Fruit fly (Drosophila melanogaster): Measurements from ENCODE around the gene MICU1.

MICU1 gene

DNA sequence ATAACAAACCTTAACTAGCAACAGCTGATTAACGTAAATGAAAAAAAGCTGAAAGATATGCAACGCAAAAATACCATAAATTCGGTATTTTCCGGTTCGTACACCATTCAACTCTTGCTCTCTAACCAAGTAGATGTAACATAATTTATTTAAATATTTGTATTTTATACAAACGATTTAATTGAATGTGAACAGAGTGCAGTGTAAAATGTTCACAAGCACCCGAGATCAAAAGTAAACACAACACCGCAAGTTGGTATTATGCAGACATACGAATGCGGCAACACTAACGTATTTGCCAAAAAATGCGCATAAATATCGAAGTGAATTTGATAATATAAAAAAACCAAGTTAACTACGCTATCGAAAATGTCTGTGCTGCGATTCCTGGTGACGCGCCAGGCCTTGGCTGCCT, at the start of gene MICU1:
Gene MICU1 (plus strand): TSS at position 257 of the 415 bp plus-strand sequence.
- TF ChIP-seq CG8478 (optimal IDR thresholded peaks at IDR 0.05), result no peak
- TF ChIP-seq EcR (GFP tag; optimal IDR thresholded peaks at IDR 0.05), result no peak
- TF ChIP-seq psq (optimal IDR thresholded peaks at IDR 0.05), result no peak
- TF ChIP-seq Dll (optimal IDR thresholded peaks at IDR 0.05), result no peak
- no peak for TF ChIP-seq pan (optimal IDR thresholded peaks at IDR 0.05)
- TF ChIP-seq usp (GFP tag; optimal IDR thresholded peaks at IDR 0.05), result no peak

DNA sequence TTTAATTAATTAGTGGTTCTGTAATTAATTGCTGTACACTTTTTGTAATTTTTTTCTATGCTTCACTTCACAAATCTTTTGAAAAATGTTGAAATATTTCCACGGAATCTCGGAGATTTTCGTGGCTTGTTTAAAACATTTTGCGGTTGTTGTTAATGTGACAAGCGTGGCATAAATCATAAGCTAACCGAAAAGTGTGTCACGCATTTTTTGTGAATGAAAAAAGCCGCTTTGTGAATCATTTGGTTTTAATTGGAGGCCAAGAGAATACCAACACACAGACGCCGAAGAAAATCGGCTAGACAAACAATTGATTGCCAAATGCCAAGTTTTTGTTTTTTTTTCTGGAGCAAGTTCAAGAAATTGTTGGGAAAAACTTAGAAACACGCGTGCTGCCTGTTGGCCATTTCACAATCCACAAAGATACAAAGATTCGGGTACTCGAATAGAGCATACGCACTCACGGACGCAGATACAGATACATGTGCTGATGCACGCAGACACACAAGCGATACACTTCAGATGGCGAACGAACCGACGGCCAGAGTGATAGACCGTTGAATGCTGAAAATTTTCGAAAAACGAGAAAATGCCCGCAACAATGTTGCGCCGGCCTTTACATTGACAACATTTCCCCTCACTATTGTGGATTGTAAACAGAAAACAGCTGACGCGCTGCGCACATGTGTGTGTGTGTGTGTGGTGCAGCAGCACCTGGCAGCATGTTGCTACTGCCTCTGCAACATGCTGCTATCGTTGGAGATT, 48.3 kb upstream of the MICU1 start:
- TF ChIP-seq pan (optimal IDR thresholded peaks at IDR 0.05) (no peak), usp (GFP tag; optimal IDR thresholded peaks at IDR 0.05) (no peak), Dll (optimal IDR thresholded peaks at IDR 0.05) (no peak), psq (optimal IDR thresholded peaks at IDR 0.05) (no peak), CG8478 (optimal IDR thresholded peaks at IDR 0.05) (no peak), EcR (GFP tag; optimal IDR thresholded peaks at IDR 0.05) (no peak)

DNA sequence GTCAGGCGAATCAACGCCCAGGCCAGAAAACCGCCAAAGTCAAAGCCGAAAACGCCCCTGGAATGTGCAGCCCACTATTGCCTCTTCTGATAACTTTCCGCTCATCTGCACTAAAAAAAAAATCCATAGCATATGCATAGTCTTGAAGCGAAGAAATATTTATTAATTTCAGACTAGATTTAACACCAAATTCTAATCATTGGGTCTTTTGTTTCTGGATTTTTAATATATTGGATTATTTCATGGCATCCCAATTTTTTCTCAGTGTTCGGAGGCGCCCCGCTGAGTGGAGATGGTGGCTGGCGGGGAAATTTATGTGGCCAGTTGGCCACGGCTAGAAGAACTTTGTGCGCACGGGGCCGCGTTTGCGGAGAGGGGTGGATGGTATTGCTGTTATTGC, 47.0 kb upstream of the MICU1 start:
- TF ChIP-seq EcR (GFP tag; optimal IDR thresholded peaks at IDR 0.05) (no peak), psq (optimal IDR thresholded peaks at IDR 0.05) (no peak), CG8478 (optimal IDR thresholded peaks at IDR 0.05) (no peak), usp (GFP tag; optimal IDR thresholded peaks at IDR 0.05) (no peak), pan (optimal IDR thresholded peaks at IDR 0.05) (no peak)

DNA sequence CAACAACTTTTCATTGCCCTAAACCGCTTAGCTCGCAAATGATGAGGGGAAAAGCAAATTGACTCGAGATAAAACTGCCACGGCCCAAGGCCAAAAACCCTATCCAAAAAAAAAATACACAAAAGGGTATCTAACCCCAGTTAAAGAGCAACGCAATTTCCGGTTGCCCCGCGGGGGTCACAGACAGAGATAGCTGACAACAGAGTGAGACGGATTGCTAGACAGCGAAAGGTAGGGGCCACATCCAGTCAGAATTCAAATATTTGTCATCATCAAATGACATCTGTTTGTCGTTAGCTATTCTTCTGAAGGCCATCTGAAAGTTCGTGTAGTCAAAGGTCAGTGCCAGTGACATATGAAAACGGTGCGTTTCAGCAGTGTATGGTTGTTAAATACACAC, 45.4 kb upstream of the MICU1 start:
- TF ChIP-seq CG8478 (optimal IDR thresholded peaks at IDR 0.05), result no peak
- no peak for TF ChIP-seq usp (GFP tag; optimal IDR thresholded peaks at IDR 0.05)
- no peak for TF ChIP-seq pan (optimal IDR thresholded peaks at IDR 0.05)
- no peak for TF ChIP-seq psq (optimal IDR thresholded peaks at IDR 0.05)
- TF ChIP-seq EcR (GFP tag; optimal IDR thresholded peaks at IDR 0.05), result no peak
- no peak for TF ChIP-seq Dll (optimal IDR thresholded peaks at IDR 0.05)

DNA sequence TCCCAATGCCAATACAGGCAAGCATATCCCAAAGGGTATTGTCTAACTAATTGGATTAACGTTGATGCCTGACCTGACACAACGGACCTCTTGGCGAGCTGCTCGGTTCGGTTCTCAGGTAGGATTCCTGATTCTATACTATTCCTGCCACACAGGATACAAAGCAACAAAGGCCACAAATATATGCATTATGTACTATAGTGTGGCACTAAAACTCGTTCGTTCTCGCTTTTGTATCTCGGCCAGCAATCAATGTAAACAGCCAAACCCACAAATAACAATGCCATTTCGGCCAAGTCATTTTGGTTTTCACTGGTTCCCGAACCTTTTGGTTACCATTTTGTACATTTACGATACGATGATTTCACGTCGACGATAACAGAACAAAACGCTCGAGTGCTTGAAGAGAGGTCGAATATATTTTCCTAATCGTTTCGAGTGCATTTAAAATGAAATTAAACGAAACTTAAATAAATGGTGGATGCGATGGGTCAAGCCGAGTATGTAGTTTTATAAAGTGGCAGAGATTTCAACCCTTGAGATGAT, 43.4 kb upstream of the MICU1 start:
- no peak for TF ChIP-seq EcR (GFP tag; optimal IDR thresholded peaks at IDR 0.05)
- TF ChIP-seq Dll (optimal IDR thresholded peaks at IDR 0.05), result no peak
- no peak for TF ChIP-seq psq (optimal IDR thresholded peaks at IDR 0.05)
- no peak for TF ChIP-seq usp (GFP tag; optimal IDR thresholded peaks at IDR 0.05)
- TF ChIP-seq pan (optimal IDR thresholded peaks at IDR 0.05), result no peak
- TF ChIP-seq CG8478 (optimal IDR thresholded peaks at IDR 0.05), result no peak

DNA sequence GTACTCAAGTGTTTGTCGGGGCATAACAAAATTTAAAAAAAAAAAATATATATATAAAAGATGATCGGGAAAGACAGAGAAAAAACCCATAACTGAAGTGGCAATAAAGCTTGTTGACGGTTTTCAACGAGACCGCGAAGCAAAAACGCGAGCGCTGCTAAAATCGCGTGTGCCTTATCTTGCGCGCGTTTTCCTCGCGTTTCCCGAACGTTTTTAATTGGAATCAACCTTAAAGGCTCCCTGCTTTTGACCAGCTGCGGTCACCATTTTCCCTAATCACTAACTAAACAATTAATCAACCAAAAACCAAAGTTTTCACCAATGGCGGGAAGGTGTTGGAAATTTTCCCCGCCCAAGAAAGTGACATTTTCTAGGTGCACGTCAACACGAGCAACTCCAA, 41.9 kb upstream of the MICU1 start:
- no peak for TF ChIP-seq Dll (optimal IDR thresholded peaks at IDR 0.05)
- TF ChIP-seq psq (optimal IDR thresholded peaks at IDR 0.05), result no peak
- TF ChIP-seq EcR (GFP tag; optimal IDR thresholded peaks at IDR 0.05), result no peak
- no peak for TF ChIP-seq CG8478 (optimal IDR thresholded peaks at IDR 0.05)
- no peak for TF ChIP-seq usp (GFP tag; optimal IDR thresholded peaks at IDR 0.05)

DNA sequence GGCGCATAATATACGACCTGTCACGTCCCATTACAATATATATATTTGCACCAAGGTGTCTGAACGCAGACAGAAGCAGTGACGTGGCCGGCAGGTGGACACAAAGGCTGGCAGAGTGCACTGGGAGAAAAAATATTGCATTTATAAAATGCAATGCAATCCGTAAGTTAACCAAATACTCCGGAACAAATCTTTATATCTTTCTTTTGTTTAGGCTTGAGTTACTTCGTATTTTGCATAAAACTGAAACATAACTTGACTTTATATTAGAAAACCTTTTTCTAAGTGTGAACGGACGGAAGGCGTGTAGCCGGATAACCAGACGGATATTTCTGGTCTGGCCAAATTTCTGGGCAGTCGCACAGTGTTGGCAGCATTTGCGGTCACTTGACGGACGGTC, 38.0 kb upstream of the MICU1 start:
- TF ChIP-seq usp (GFP tag; optimal IDR thresholded peaks at IDR 0.05) (no peak), CG8478 (optimal IDR thresholded peaks at IDR 0.05) (no peak), Dll (optimal IDR thresholded peaks at IDR 0.05) (no peak), psq (optimal IDR thresholded peaks at IDR 0.05) (no peak), EcR (GFP tag; optimal IDR thresholded peaks at IDR 0.05) (no peak), pan (optimal IDR thresholded peaks at IDR 0.05) (no peak)

DNA sequence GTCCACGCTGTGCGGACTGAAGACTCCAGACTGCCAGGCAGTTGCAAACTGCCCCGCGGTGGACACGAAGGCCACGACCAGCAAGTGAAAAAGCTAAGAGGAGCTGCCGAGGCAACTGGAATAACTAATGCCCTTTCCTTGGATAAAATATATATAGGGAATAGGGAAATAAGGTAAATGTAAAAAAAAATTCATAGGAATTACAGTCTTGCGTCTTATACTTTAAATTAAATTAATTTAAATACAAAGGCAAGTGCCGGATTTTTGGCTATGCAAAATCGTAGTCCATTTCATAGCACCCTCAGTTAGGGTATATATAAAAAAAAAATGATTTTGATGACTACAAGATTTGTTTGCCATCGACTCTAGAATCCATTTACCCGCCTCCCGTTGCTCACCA, 36.2 kb upstream of the MICU1 start:
- TF ChIP-seq pan (optimal IDR thresholded peaks at IDR 0.05), result no peak

DNA sequence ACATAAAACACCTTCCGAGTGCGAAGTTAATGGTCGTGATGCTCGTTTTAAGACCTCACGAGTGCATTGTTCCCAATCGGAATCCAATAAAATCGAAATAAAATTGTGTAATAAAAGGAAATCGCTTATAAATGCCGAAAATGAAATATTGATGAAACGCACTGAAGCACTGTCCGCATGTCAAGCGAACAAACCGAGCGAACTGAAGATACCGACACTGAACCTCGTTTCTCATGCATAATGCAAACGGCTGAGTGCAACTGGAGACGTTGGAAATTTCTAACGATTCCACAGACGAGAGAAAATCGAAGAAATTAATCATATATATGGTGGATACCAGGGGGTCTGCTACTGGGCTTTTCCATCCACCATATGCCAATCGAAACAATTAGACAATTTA, 34.8 kb upstream of the MICU1 start:
- no peak for TF ChIP-seq EcR (GFP tag; optimal IDR thresholded peaks at IDR 0.05)
- TF ChIP-seq CG8478 (optimal IDR thresholded peaks at IDR 0.05), result no peak
- no peak for TF ChIP-seq pan (optimal IDR thresholded peaks at IDR 0.05)
- no peak for TF ChIP-seq Dll (optimal IDR thresholded peaks at IDR 0.05)
- TF ChIP-seq usp (GFP tag; optimal IDR thresholded peaks at IDR 0.05), result no peak
- no peak for TF ChIP-seq psq (optimal IDR thresholded peaks at IDR 0.05)

DNA sequence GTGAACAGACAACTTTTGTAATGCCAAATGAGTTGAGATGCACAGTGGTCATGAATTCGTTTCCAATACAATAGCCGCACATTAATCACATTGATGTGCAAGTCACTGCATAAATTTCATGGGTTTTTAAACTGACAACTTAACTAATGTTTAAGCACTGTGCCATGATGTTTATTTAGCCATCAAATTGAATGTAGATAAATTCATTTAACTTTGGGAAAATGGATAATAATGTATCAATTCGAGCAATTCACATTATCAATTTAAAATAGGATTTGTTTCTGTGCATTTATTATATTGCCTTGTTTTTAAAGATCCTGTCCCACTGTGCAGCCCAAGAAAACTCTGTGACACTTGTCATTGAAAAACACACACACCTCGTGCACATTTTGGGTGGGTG, 33.9 kb upstream of the MICU1 start:
- TF ChIP-seq psq (optimal IDR thresholded peaks at IDR 0.05) (no peak), CG8478 (optimal IDR thresholded peaks at IDR 0.05) (no peak), EcR (GFP tag; optimal IDR thresholded peaks at IDR 0.05) (no peak), Dll (optimal IDR thresholded peaks at IDR 0.05) (no peak), pan (optimal IDR thresholded peaks at IDR 0.05) (no peak), usp (GFP tag; optimal IDR thresholded peaks at IDR 0.05) (no peak)

DNA sequence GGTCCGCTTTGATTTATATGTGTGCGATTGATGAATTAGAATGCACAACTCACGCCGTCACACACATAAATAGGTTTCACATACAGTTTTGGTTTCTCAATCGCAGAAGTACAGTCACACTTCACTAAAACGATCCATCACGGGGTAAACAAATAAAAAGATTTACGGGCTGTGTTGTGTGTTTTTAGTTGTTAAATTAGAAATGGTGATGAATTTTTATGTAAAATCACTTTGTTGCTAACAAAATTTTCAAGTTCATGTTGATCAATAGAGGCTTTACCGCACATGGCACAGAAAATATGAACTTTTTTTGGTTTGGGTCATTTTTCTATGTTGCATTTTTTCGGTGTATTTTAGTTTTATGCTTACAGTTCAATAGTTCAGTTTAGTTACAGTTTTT, 33.1 kb upstream of the MICU1 start:
- no peak for TF ChIP-seq CG8478 (optimal IDR thresholded peaks at IDR 0.05)
- no peak for TF ChIP-seq EcR (GFP tag; optimal IDR thresholded peaks at IDR 0.05)
- no peak for TF ChIP-seq pan (optimal IDR thresholded peaks at IDR 0.05)
- TF ChIP-seq psq (optimal IDR thresholded peaks at IDR 0.05), result no peak
- no peak for TF ChIP-seq usp (GFP tag; optimal IDR thresholded peaks at IDR 0.05)
- TF ChIP-seq Dll (optimal IDR thresholded peaks at IDR 0.05), result no peak

DNA sequence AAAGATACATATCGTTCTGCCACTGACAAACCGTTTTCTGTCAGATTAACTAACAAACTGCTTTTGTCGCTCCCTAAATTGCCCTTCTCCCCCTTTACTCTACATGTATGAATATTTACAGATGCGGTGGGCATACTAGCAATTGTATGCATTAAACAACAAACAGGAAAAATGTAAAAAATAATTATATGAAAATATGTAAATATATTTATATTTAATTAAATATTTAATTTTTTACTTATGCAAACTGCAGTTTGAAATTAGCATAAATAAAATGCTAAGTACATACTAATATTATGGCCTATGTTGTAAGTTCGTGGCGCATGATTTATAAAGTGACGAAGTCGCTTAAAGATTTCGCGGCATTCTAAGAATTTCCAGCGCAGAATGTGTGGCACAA, 31.3 kb upstream of the MICU1 start:
- TF ChIP-seq EcR (GFP tag; optimal IDR thresholded peaks at IDR 0.05) (no peak), psq (optimal IDR thresholded peaks at IDR 0.05) (no peak), Dll (optimal IDR thresholded peaks at IDR 0.05) (no peak), usp (GFP tag; optimal IDR thresholded peaks at IDR 0.05) (no peak), CG8478 (optimal IDR thresholded peaks at IDR 0.05) (no peak), pan (optimal IDR thresholded peaks at IDR 0.05) (no peak)

DNA sequence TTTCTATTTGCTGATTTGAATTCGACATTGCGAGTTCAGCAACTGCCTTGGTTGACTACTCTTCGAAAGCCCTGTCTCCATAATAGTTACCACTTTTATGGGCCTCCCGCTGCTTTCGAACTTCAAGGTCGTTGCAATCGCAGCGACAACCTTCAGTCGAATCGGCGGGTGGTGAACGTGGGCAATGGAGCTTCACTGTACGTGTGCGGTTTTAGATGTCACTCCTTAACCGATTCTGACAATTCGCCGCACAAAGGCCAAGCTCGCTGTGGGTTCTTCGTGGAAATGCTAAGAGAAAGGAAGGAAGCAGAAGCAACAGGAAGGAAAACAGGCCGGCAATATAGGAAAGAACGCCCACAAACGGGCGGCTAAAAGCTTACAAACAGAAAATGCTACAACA, 29.8 kb upstream of the MICU1 start:
- TF ChIP-seq usp (GFP tag; optimal IDR thresholded peaks at IDR 0.05) (no peak), CG8478 (optimal IDR thresholded peaks at IDR 0.05) (no peak), psq (optimal IDR thresholded peaks at IDR 0.05) (no peak), Dll (optimal IDR thresholded peaks at IDR 0.05) (no peak), EcR (GFP tag; optimal IDR thresholded peaks at IDR 0.05) (no peak), pan (optimal IDR thresholded peaks at IDR 0.05) (no peak)
